Worm (Caenorhabditis elegans) whole organism, L3 larva: ENCODE data around the gene nlp-50.
A peak's percentile ranks its signal among the peaks of the same experiment; 100 is the strongest.

Source experiments
- R02D3.7 ChIP-seq: fragments of 150-350 bp; optimal IDR thresholded peaks from 2 replicates; lab custom pipeline; 2014; ENCODE audit warnings: missing biosample characterization, missing genetic modification characterization
- ZK546.5 ChIP-seq: sonication (generic microtip); optimal IDR thresholded peaks from 2 replicates; lab custom pipeline; 2017; ENCODE audit warnings: missing biosample characterization, missing genetic modification characterization
- aly-2 ChIP-seq: fragments of 150-350 bp; optimal IDR thresholded peaks from 2 replicates; lab custom pipeline; 2014; ENCODE audit warnings: missing biosample characterization, missing genetic modification characterization
- ama-1 ChIP-seq: fragments of 150-350 bp; optimal IDR thresholded peaks from 2 replicates; lab custom pipeline; 2018
- ceh-16 ChIP-seq: sonication (generic microtip); optimal IDR thresholded peaks from 2 replicates; lab custom pipeline; 2017; ENCODE audit warnings: missing biosample characterization, missing genetic modification characterization
- ceh-28 ChIP-seq: fragments of 150-350 bp; optimal IDR thresholded peaks from 2 replicates; lab custom pipeline; 2014; ENCODE audit warnings: missing biosample characterization, missing genetic modification reagents, missing genetic modification characterization
- ceh-82 ChIP-seq: fragments of 150-350 bp; optimal IDR thresholded peaks from 2 replicates; lab custom pipeline; 2014; ENCODE audit warnings: missing biosample characterization, missing genetic modification characterization
- ceh-9 ChIP-seq: sonication (generic microtip); optimal IDR thresholded peaks from 2 replicates; lab custom pipeline; 2018; ENCODE audit warnings: missing biosample characterization, missing genetic modification characterization
- daf-12 ChIP-seq: fragments of 150-350 bp; optimal IDR thresholded peaks from 2 replicates; lab custom pipeline; 2014; ENCODE audit warnings: missing biosample characterization, missing genetic modification reagents, missing genetic modification characterization
- egl-27 ChIP-seq: sonication (generic microtip); optimal IDR thresholded peaks from 4 replicates; lab custom pipeline; 2017; ENCODE audit warnings: missing biosample characterization, missing genetic modification reagents, missing genetic modification characterization
- egl-5 ChIP-seq: fragments of 150-350 bp; optimal IDR thresholded peaks from 2 replicates; lab custom pipeline; 2017; ENCODE audit warnings: missing biosample characterization, missing genetic modification reagents, missing genetic modification characterization, inconsistent platforms
- elt-1 ChIP-seq: fragments of 150-350 bp; optimal IDR thresholded peaks from 2 replicates; lab custom pipeline; 2014; ENCODE audit warnings: missing biosample characterization, missing genetic modification characterization
- elt-2 ChIP-seq: sonication (generic microtip); optimal IDR thresholded peaks from 2 replicates; lab custom pipeline; 2016; ENCODE audit warnings: missing genetic modification reagents, mild to moderate bottlenecking, missing genetic modification characterization, missing compliant biosample characterization
- eor-1 ChIP-seq, 2 experiments: fragments of 150-350 bp; optimal IDR thresholded peaks; 2 replicates each; lab custom pipeline; 2014 to 2018; ENCODE audit warnings: missing biosample characterization in 2 of 2, missing genetic modification characterization in 2 of 2
- fkh-10 ChIP-seq: sonication (generic microtip); optimal IDR thresholded peaks from 2 replicates; lab custom pipeline; 2017; ENCODE audit warnings: missing biosample characterization, missing genetic modification reagents, missing genetic modification characterization
- fkh-2 ChIP-seq: fragments of 150-350 bp; optimal IDR thresholded peaks from 2 replicates; lab custom pipeline; 2014; ENCODE audit warnings: missing biosample characterization, missing genetic modification reagents, missing genetic modification characterization
- fos-1 ChIP-seq: fragments of 150-350 bp; optimal IDR thresholded peaks from 2 replicates; lab custom pipeline; 2014; ENCODE audit warnings: missing biosample characterization, missing genetic modification characterization
- hmg-11 ChIP-seq: sonication (generic microtip); optimal IDR thresholded peaks from 2 replicates; lab custom pipeline; 2016; ENCODE audit warnings: missing genetic modification characterization, missing compliant biosample characterization
- jun-1 ChIP-seq: fragments of 150-350 bp; optimal IDR thresholded peaks from 2 replicates; lab custom pipeline; 2014; ENCODE audit warnings: missing biosample characterization, missing genetic modification reagents, missing genetic modification characterization
- lin-15B ChIP-seq: fragments of 150-350 bp; optimal IDR thresholded peaks from 2 replicates; lab custom pipeline; 2014; ENCODE audit warnings: missing biosample characterization, missing genetic modification characterization
- lin-39 ChIP-seq: fragments of 150-350 bp; optimal IDR thresholded peaks from 2 replicates; lab custom pipeline; 2018; ENCODE audit warnings: missing biosample characterization, missing genetic modification reagents, missing genetic modification characterization
- mdl-1 ChIP-seq: fragments of 150-350 bp; optimal IDR thresholded peaks from 2 replicates; lab custom pipeline; 2014; ENCODE audit warnings: missing biosample characterization, missing genetic modification characterization
- nfya-1 ChIP-seq: sonication (generic microtip); optimal IDR thresholded peaks from 2 replicates; lab custom pipeline; 2017; ENCODE audit warnings: missing genetic modification characterization, mild to moderate bottlenecking, missing compliant biosample characterization, antibody characterized with exemption, moderate library complexity; ENCODE audit not compliant: insufficient read depth
- nhr-11 ChIP-seq: fragments of 150-350 bp; optimal IDR thresholded peaks from 2 replicates; lab custom pipeline; 2014; ENCODE audit warnings: missing biosample characterization, missing genetic modification characterization
- nhr-12 ChIP-seq: fragments of 150-350 bp; optimal IDR thresholded peaks from 2 replicates; lab custom pipeline; 2014; ENCODE audit warnings: missing biosample characterization, missing genetic modification characterization
- nhr-23 ChIP-seq: fragments of 150-350 bp; optimal IDR thresholded peaks from 2 replicates; lab custom pipeline; 2014; ENCODE audit warnings: missing biosample characterization, missing genetic modification reagents, missing genetic modification characterization
- nhr-25 ChIP-seq: sonication (generic microtip); optimal IDR thresholded peaks from 2 replicates; lab custom pipeline; 2017; ENCODE audit warnings: missing biosample characterization, missing genetic modification characterization
- nhr-28 ChIP-seq: fragments of 150-350 bp; optimal IDR thresholded peaks from 2 replicates; lab custom pipeline; 2014; ENCODE audit warnings: missing biosample characterization, missing genetic modification characterization
- nhr-43 ChIP-seq: sonication (generic microtip); optimal IDR thresholded peaks from 2 replicates; lab custom pipeline; 2016; ENCODE audit warnings: mild to moderate bottlenecking, missing genetic modification characterization, missing compliant biosample characterization; ENCODE audit not compliant: poor library complexity, severe bottlenecking
- nhr-67 ChIP-seq: fragments of 150-350 bp; optimal IDR thresholded peaks from 2 replicates; lab custom pipeline; 2014; ENCODE audit warnings: missing biosample characterization, missing genetic modification characterization
- nhr-76 ChIP-seq: fragments of 150-350 bp; sonication (generic microtip); optimal IDR thresholded peaks from 5 replicates; lab custom pipeline; 2014; ENCODE audit warnings: missing biosample characterization, missing genetic modification characterization
- nhr-77 ChIP-seq: fragments of 150-350 bp; optimal IDR thresholded peaks from 2 replicates; lab custom pipeline; 2014; ENCODE audit warnings: missing biosample characterization, missing genetic modification characterization
- pha-4 ChIP-seq: fragments of 150-350 bp; optimal IDR thresholded peaks from 2 replicates; lab custom pipeline; 2014; ENCODE audit warnings: missing biosample characterization, missing genetic modification reagents, missing genetic modification characterization
- sea-2 ChIP-seq: fragments of 150-350 bp; sonication (generic microtip); optimal IDR thresholded peaks from 4 replicates; lab custom pipeline; 2014; ENCODE audit warnings: missing biosample characterization, missing genetic modification reagents, missing genetic modification characterization
- tbx-2 ChIP-seq: sonication (generic microtip); optimal IDR thresholded peaks from 2 replicates; lab custom pipeline; 2016; ENCODE audit warnings: mild to moderate bottlenecking, missing genetic modification characterization, missing compliant biosample characterization
- unc-39 ChIP-seq: sonication (generic microtip); optimal IDR thresholded peaks from 4 replicates; lab custom pipeline; 2017; ENCODE audit warnings: missing biosample characterization, missing genetic modification characterization
- zag-1 ChIP-seq: fragments of 150-350 bp; optimal IDR thresholded peaks from 2 replicates; lab custom pipeline; 2014; ENCODE audit warnings: missing biosample characterization, missing genetic modification characterization
- ztf-4 ChIP-seq: fragments of 150-350 bp; optimal IDR thresholded peaks from 2 replicates; lab custom pipeline; 2014; ENCODE audit warnings: missing biosample characterization, missing genetic modification characterization

nlp-50 gene

ce11 chrII:6808539-6808938 is 43.7 kb downstream of the nlp-50 start:
- TF ChIP-seq hmg-11 (tag; lab: Kevin White, UChicago) (peak; percentile 29), fkh-10 (peak; percentile 34), lin-15B (peak; percentile 18), elt-2 (tag; lab: Kevin White, UChicago) (no peak), nhr-67 (tag; lab: Kevin White, UChicago) (no peak), fos-1 (tag; lab: Kevin White, UChicago) (no peak), R02D3.7 (no peak), jun-1 (no peak), egl-5 (tag; lab: Kevin White, UChicago) (no peak), nfya-1 (tag; lab: Kevin White, UChicago) (peak; percentile 64), ceh-16 (tag; lab: Kevin White, UChicago) (no peak), nhr-11 (no peak), lin-39 (tag; lab: Kevin White, UChicago) (peak; percentile 63), nhr-28 (tag; lab: Kevin White, UChicago) (no peak)

- TF ChIP-seq nhr-76 (tag; lab: Kevin White, UChicago) (no peak), aly-2 (tag; lab: Kevin White, UChicago) (no peak), daf-12 (tag; lab: Kevin White, UChicago) (no peak), egl-5 (tag; lab: Kevin White, UChicago) (no peak), elt-2 (tag; lab: Kevin White, UChicago) (no peak), ceh-16 (tag; lab: Kevin White, UChicago) (no peak), ama-1 (lab: Kevin White, UChicago) (no peak), eor-1 (tag; optimal IDR thresholded peaks at IDR 0.05; lab: Kevin White, UChicago) (no peak), nhr-25 (tag; lab: Kevin White, UChicago) (no peak), pha-4 (tag; lab: Kevin White, UChicago) (no peak), ceh-9 (no peak), nhr-43 (tag; lab: Kevin White, UChicago) (no peak), ceh-28 (tag; lab: Kevin White, UChicago) (no peak), nhr-12 (tag; lab: Kevin White, UChicago) (no peak), fkh-2 (tag; lab: Kevin White, UChicago) (no peak), nhr-23 (tag; lab: Kevin White, UChicago) (no peak), nhr-77 (tag; lab: Kevin White, UChicago) (no peak), elt-1 (no peak), egl-27 (tag; lab: Kevin White, UChicago) (no peak)
Observed at ce11 chrII:6810663-6811062, 45.8 kb downstream of the nlp-50 start, which contains the start of gene snt-1. Gene snt-1 (plus strand): TSS chrII:6810963.

- TF ChIP-seq ztf-4 (tag; lab: Kevin White, UChicago) = no peak
- TF ChIP-seq daf-12 (tag; lab: Kevin White, UChicago) = no peak
- no peak for TF ChIP-seq ceh-9
- no peak for TF ChIP-seq ceh-82
- TF ChIP-seq unc-39 (tag; lab: Kevin White, UChicago) = no peak
- TF ChIP-seq zag-1 = no peak
- TF ChIP-seq nhr-76 (tag; lab: Kevin White, UChicago) = no peak
- TF ChIP-seq nhr-43 (tag; lab: Kevin White, UChicago) = no peak
- TF ChIP-seq fkh-10 = no peak
- no peak for TF ChIP-seq sea-2 (GFP tag; lab: Kevin White, UChicago)
- no peak for TF ChIP-seq mdl-1
- no peak for TF ChIP-seq ZK546.5
- no peak for TF ChIP-seq tbx-2 (tag; lab: Kevin White, UChicago)
- TF ChIP-seq lin-39 (tag; lab: Kevin White, UChicago) = peak; percentile 36
- TF ChIP-seq lin-15B = no peak
- TF ChIP-seq elt-1 = no peak
- no peak for TF ChIP-seq eor-1 (tag; optimal IDR thresholded peaks at IDR 0.05; lab: Kevin White, UChicago)
- peak; percentile 52 for TF ChIP-seq egl-5 (tag; lab: Kevin White, UChicago)
- peak; percentile 34 for TF ChIP-seq nfya-1 (tag; lab: Kevin White, UChicago)
- TF ChIP-seq fos-1 (tag; lab: Kevin White, UChicago) = no peak
- no peak for TF ChIP-seq nhr-67 (tag; lab: Kevin White, UChicago)
- no peak for TF ChIP-seq nhr-25 (tag; lab: Kevin White, UChicago)
Observed at ce11 chrII:6812514-6812913, 47.7 kb downstream of the nlp-50 start.
